Fruit fly (Drosophila melanogaster): ENCODE data around the gene Rap1.

Gene Rap1

DNA sequence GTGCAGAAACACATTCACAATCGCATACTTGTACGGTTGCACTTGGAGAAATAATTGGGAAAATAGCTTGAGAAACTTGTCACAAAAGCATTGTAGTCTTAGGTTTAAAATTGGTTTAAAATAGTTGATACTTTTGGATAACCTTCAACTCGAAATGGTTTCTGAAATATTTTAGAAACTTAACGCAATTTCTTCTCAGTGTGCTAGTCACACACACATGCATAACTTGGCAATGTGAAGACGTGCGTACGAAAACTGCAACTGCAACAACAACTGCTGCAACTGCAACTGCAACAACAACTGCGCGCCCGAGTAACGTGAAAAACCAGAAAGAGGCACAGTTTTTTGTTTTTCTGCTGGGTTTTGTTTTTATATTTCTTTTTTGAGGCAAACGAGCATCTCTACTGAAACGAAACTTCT is 24.1 kb upstream of the Rap1 start (continued):
- TF ChIP-seq dimm (GFP tag; IDR thresholded peaks at IDR 0.05) (peak; percentile 80), CG1233 (GFP tag; optimal IDR thresholded peaks at IDR 0.05) (peak; percentile 80), CG7357 (GFP tag; IDR thresholded peaks at IDR 0.05) (peak; percentile 51; the same call in 1 of the 3 replicates), CG10462 (GFP tag; optimal IDR thresholded peaks at IDR 0.05) (peak; percentile 81), CG10979 (tag; optimal IDR thresholded peaks at IDR 0.05) (peak; percentile 91), hth (optimal IDR thresholded peaks at IDR 0.05) (no peak), Max (GFP tag; optimal IDR thresholded peaks at IDR 0.05) (peak; percentile 77), CG14965 (GFP tag; optimal IDR thresholded peaks at IDR 0.05; ENCODE audit: borderline replicate concordance) (no peak), CG11247 (GFP tag; IDR thresholded peaks at IDR 0.05) (peak; percentile 74), Dip3 (GFP tag; optimal IDR thresholded peaks at IDR 0.05) (peak; percentile 32), Xrp1 (GFP tag; IDR thresholded peaks at IDR 0.05) (peak; percentile 93), Ptx1 (GFP tag; IDR thresholded peaks at IDR 0.05) (peak; percentile 81), Mrtf (GFP tag; IDR thresholded peaks at IDR 0.05) (peak; percentile 63; the same call in 2 of the 3 replicates), pfk (GFP tag; optimal IDR thresholded peaks at IDR 0.05) (no peak), chinmo (GFP tag; IDR thresholded peaks at IDR 0.05; ENCODE audit: partially characterized antibody) (no peak), CG10654 (GFP tag; optimal IDR thresholded peaks at IDR 0.05) (peak; percentile 80), NK7.1 (GFP tag; optimal IDR thresholded peaks at IDR 0.05) (peak; percentile 59), Hand (GFP tag; optimal IDR thresholded peaks at IDR 0.05) (no peak), Hmr (GFP tag; optimal IDR thresholded peaks at IDR 0.05) (no peak), fd102C (GFP tag; optimal IDR thresholded peaks at IDR 0.05) (peak; percentile 91), cad (GFP tag; optimal IDR thresholded peaks at IDR 0.05) (no peak), nerfin-1 (tag; optimal IDR thresholded peaks at IDR 0.05) (peak; percentile 78), lov (optimal IDR thresholded peaks at IDR 0.05) (no peak), lov (GFP tag; IDR thresholded peaks at IDR 0.05) (peak; percentile 91), Jarid2 (GFP tag; optimal IDR thresholded peaks at IDR 0.05) (no peak), CG3163 (GFP tag; optimal IDR thresholded peaks at IDR 0.05) (peak; percentile 34), Elba2 (GFP tag; optimal IDR thresholded peaks at IDR 0.05) (peak; percentile 83), zf30C (GFP tag; optimal IDR thresholded peaks at IDR 0.05) (peak; percentile 89), kah (GFP tag; optimal IDR thresholded peaks at IDR 0.05) (peak; percentile 78), ab (GFP tag; optimal IDR thresholded peaks at IDR 0.05) (no peak), psq (GFP tag; optimal IDR thresholded peaks at IDR 0.05) (peak; percentile 50), CG15011 (GFP tag; optimal IDR thresholded peaks at IDR 0.05) (peak; percentile 40), NC2β (GFP tag; optimal IDR thresholded peaks at IDR 0.05) (peak; percentile 83), CkIIα-i1 (GFP tag; IDR thresholded peaks at IDR 0.05) (no peak), TFAM (GFP tag; optimal IDR thresholded peaks at IDR 0.05) (peak; percentile 62), bab2 (GFP tag; optimal IDR thresholded peaks at IDR 0.05) (peak; percentile 76), MESR4 (GFP tag; optimal IDR thresholded peaks at IDR 0.05) (peak; percentile 6), Dll (GFP tag; IDR thresholded peaks at IDR 0.05; ENCODE audit: partially characterized antibody) (no peak), CG1647 (GFP tag; optimal IDR thresholded peaks at IDR 0.05) (peak; percentile 73), CG9817 (tag; optimal IDR thresholded peaks at IDR 0.05) (peak; percentile 56), ase (GFP tag; IDR thresholded peaks at IDR 0.05) (peak; percentile 67; the same call in 2 of the 3 replicates), GATAe (GFP tag; conservative IDR thresholded peaks at IDR 0.05) (no peak), ind (GFP tag; optimal IDR thresholded peaks at IDR 0.05) (peak; percentile 85), CG4854 (GFP tag; optimal IDR thresholded peaks at IDR 0.05) (peak; percentile 68), insv (GFP tag; optimal IDR thresholded peaks at IDR 0.05) (no peak), sug (tag; optimal IDR thresholded peaks at IDR 0.05) (peak; percentile 9), lilli (GFP tag; optimal IDR thresholded peaks at IDR 0.05) (peak; percentile 67), klu (GFP tag; IDR thresholded peaks at IDR 0.05) (peak; percentile 46), Doc2 (GFP tag; IDR thresholded peaks at IDR 0.05) (no peak), Optix (GFP tag; IDR thresholded peaks at IDR 0.05) (peak; percentile 83), Rfx (GFP tag; IDR thresholded peaks at IDR 0.05) (peak; percentile 51; the same call in 1 of the 2 replicates), wdn (GFP tag; IDR thresholded peaks at IDR 0.05) (peak; percentile 38; the same call in 1 of the 2 replicates)

All from whole organism, embryonic.